Worm (Caenorhabditis elegans): ENCODE data around the gene cah-1.

- TF ChIP-seq nhr-129 (tag; optimal IDR thresholded peaks at IDR 0.05) (no peak), egl-27 (tag; optimal IDR thresholded peaks at IDR 0.05) (no peak), ztf-4 (tag; optimal IDR thresholded peaks at IDR 0.05) (no peak), nhr-6 (tag; optimal IDR thresholded peaks at IDR 0.05) (no peak), nhr-10 (tag; optimal IDR thresholded peaks at IDR 0.05) (no peak), nhr-25 (tag; optimal IDR thresholded peaks at IDR 0.05) (no peak), sem-4 (tag; optimal IDR thresholded peaks at IDR 0.05) (no peak), unc-62 (GFP tag; optimal IDR thresholded peaks at IDR 0.05) (no peak), blmp-1 (tag; optimal IDR thresholded peaks at IDR 0.05; ENCODE audit: insufficient read depth) (no peak), nhr-11 (tag; optimal IDR thresholded peaks at IDR 0.05) (no peak), R02D3.7 (tag; optimal IDR thresholded peaks at IDR 0.05) (no peak), snpc-4 (tag; optimal IDR thresholded peaks at IDR 0.05) (no peak), skn-1 (tag; optimal IDR thresholded peaks at IDR 0.05) (no peak), ama-1 (optimal IDR thresholded peaks at IDR 0.05) (no peak)
Observed at ce11 chrIII:5042112-5042511, 43.3 kb downstream of the cah-1 start, which contains the start of gene nlp-43.
